Comparison of ENCODE assay signal across 1 fruit fly cellular context in genomic region chrX:5646228-5646627, dm6.
TF ChIP-seq lines count a peak whose summit lies in the region.

No protein-coding gene starts in this region.

TF ChIP-seq in whole organism, embryonic, 481 proteins besides CTCF, POLR2A, EP300 and RAD21 (continued from another document):
- no peak for TF ChIP-seq Doc3 (GFP tag; IDR thresholded peaks at IDR 0.05; lab: Robert Waterston, UW; ENCODE audit: partially characterized antibody)
- TF ChIP-seq Blimp-1 (GFP tag; optimal IDR thresholded peaks at IDR 0.05; lab: Kevin White, UChicago) = peak; percentile 44
- peak in 1 of 2 experiments; percentile 56 for TF ChIP-seq bsh (GFP tag; optimal IDR thresholded peaks at IDR 0.05; lab: Kevin White, UChicago)
- TF ChIP-seq hkb (optimal IDR thresholded peaks at IDR 0.05; lab: Kevin White, UChicago) = no peak
- peak; percentile 10; the same call in 1 of the 2 replicates for TF ChIP-seq hkb (GFP tag; IDR thresholded peaks at IDR 0.05; lab: Robert Waterston, UW)
- no peak for TF ChIP-seq ftz-f1 (GFP tag; optimal IDR thresholded peaks at IDR 0.05; lab: Kevin White, UChicago)
- peak; percentile 32 for TF ChIP-seq fd96Cb (tag; optimal IDR thresholded peaks at IDR 0.05; lab: Kevin White, UChicago)
TF ChIP-seq in whole organism, embryonic: peak in this region for 60.
